Worm (Caenorhabditis elegans) whole organism, L4 larva: ENCODE measurements around the gene D1022.3.

Source experiments
- D1046.2 ChIP-seq: fragments of 200-800 bp; sonication (Bioruptor generic); IDR thresholded peaks from 2 replicates; pipeline ENCODE4 v1.3.6; 2022; ENCODE audit warnings: missing genetic modification characterization, missing compliant biosample characterization
- F44E2.7 ChIP-seq: fragments of 200-800 bp; sonication (Bioruptor generic); IDR thresholded peaks from 2 replicates; pipeline ENCODE4 v2.1.2; 2022; ENCODE audit warnings: missing genetic modification characterization, missing compliant biosample characterization
- R02D3.7 ChIP-seq: fragments of 150-350 bp; sonication (generic microtip); optimal IDR thresholded peaks from 3 replicates; lab custom pipeline; 2014; ENCODE audit warnings: missing biosample characterization, missing genetic modification characterization
- T26A8.4 ChIP-seq: fragments of 200-800 bp; sonication (Bioruptor generic); IDR thresholded peaks from 2 replicates; pipeline ENCODE4 v1.3.6; 2022; ENCODE audit warnings: missing genetic modification characterization, missing compliant biosample characterization
- Y48G9A.11 ChIP-seq: fragments of 200-800 bp; sonication (Bioruptor generic); IDR thresholded peaks from 2 replicates; pipeline ENCODE4 v1.3.6; 2022; ENCODE audit warnings: missing genetic modification reagents, missing genetic modification characterization, missing compliant biosample characterization
- Y5F2A.4 ChIP-seq: fragments of 200-800 bp; sonication (Bioruptor generic); optimal IDR thresholded peaks from 2 replicates; lab custom pipeline; 2018; ENCODE audit warnings: mild to moderate bottlenecking, missing genetic modification characterization, missing compliant biosample characterization
- ZK546.5 ChIP-seq, 2 experiments: sonication (generic microtip); optimal IDR thresholded peaks; 2 replicates each; lab custom pipeline; 2017; ENCODE audit warnings: missing biosample characterization in 2 of 2, missing genetic modification characterization in 2 of 2
- aly-2 ChIP-seq: sonication (generic microtip); optimal IDR thresholded peaks from 2 replicates; lab custom pipeline; 2018; ENCODE audit warnings: missing biosample characterization, missing genetic modification characterization
- ama-1 ChIP-seq: fragments of 150-350 bp; optimal IDR thresholded peaks from 2 replicates; lab custom pipeline; 2014; ENCODE audit warnings: inconsistent platforms, mixed read lengths
- attf-4 ChIP-seq: sonication (generic microtip); optimal IDR thresholded peaks from 3 replicates; lab custom pipeline; 2017; ENCODE audit warnings: missing biosample characterization, missing genetic modification characterization
- ceh-28 ChIP-seq: fragments of 150-350 bp; optimal IDR thresholded peaks from 2 replicates; lab custom pipeline; 2014; ENCODE audit warnings: missing biosample characterization, missing genetic modification reagents, missing genetic modification characterization
- ceh-44 ChIP-seq: fragments of 200-800 bp; sonication (Bioruptor generic); IDR thresholded peaks from 2 replicates; pipeline ENCODE4 v1.3.6; 2022; ENCODE audit warnings: missing genetic modification reagents, missing genetic modification characterization, missing compliant biosample characterization
- ceh-62 ChIP-seq: sonication (generic microtip); optimal IDR thresholded peaks from 2 replicates; lab custom pipeline; 2017; ENCODE audit warnings: missing biosample characterization, missing genetic modification characterization
- daf-12 ChIP-seq: fragments of 150-350 bp; optimal IDR thresholded peaks from 2 replicates; lab custom pipeline; 2014; ENCODE audit warnings: missing biosample characterization, missing genetic modification reagents, missing genetic modification characterization
- daf-16 ChIP-seq, 3 experiments: sonication (generic microtip); optimal IDR thresholded peaks; 2 replicates each; lab custom pipeline; 2016 to 2017; ENCODE audit warnings: missing genetic modification characterization in 3 of 3, missing genetic modification reagents in 3 of 3, mild to moderate bottlenecking in 2 of 3, missing compliant biosample characterization in 2 of 3, missing biosample characterization in 1 of 3, moderate library complexity in 1 of 3
- daf-19 ChIP-seq: fragments of 200-800 bp; sonication (Bioruptor generic); conservative IDR thresholded peaks from 2 replicates; pipeline ENCODE4 v1.3.6; 2022; ENCODE audit warnings: missing genetic modification characterization, missing compliant biosample characterization
- dmd-6 ChIP-seq: fragments of 200-800 bp; sonication (Bioruptor generic); IDR thresholded peaks from 2 replicates; pipeline ENCODE4 v1.3.6; 2022; ENCODE audit warnings: missing genetic modification reagents, missing genetic modification characterization, missing compliant biosample characterization
- dpl-1 ChIP-seq: fragments of 150-350 bp; optimal IDR thresholded peaks from 2 replicates; lab custom pipeline; 2014; ENCODE audit warnings: missing biosample characterization, missing genetic modification reagents, missing genetic modification characterization
- duxl-1 ChIP-seq: sonication (generic microtip); optimal IDR thresholded peaks from 2 replicates; lab custom pipeline; 2016; ENCODE audit warnings: mild to moderate bottlenecking, missing genetic modification characterization, moderate library complexity, missing compliant biosample characterization; ENCODE audit not compliant: poor library complexity
- dve-1 ChIP-seq: sonication (generic microtip); optimal IDR thresholded peaks from 2 replicates; lab custom pipeline; 2017; ENCODE audit warnings: antibody characterized with exemption, mild to moderate bottlenecking, missing genetic modification characterization, missing compliant biosample characterization; ENCODE audit not compliant: insufficient read depth
- egl-43 ChIP-seq: fragments of 200-800 bp; sonication (Bioruptor generic); IDR thresholded peaks from 2 replicates; pipeline ENCODE4 v1.3.6; 2022; ENCODE audit warnings: missing genetic modification reagents, missing genetic modification characterization, missing compliant biosample characterization
- fos-1 ChIP-seq: fragments of 150-350 bp; optimal IDR thresholded peaks from 2 replicates; lab custom pipeline; 2014; ENCODE audit warnings: missing biosample characterization, missing genetic modification characterization
- gei-8 ChIP-seq: fragments of 200-800 bp; sonication (Bioruptor generic); optimal IDR thresholded peaks from 2 replicates; lab custom pipeline; 2018; ENCODE audit warnings: mild to moderate bottlenecking, missing genetic modification characterization, missing compliant biosample characterization
- hif-1 ChIP-seq, 2 experiments: sonication (generic microtip); optimal IDR thresholded peaks; 2 replicates each; lab custom pipeline; 2016 to 2017; ENCODE audit warnings: missing compliant biosample characterization in 2 of 2, missing genetic modification characterization in 2 of 2, missing genetic modification reagents in 2 of 2, missing genotype in 2 of 2, mild to moderate bottlenecking in 1 of 2
- hlh-30 ChIP-seq: sonication (generic microtip); optimal IDR thresholded peaks from 2 replicates; lab custom pipeline; 2017; ENCODE audit warnings: antibody characterized with exemption, mild to moderate bottlenecking, missing genetic modification characterization, missing compliant biosample characterization; ENCODE audit not compliant: insufficient read depth
- lin-1 ChIP-seq: fragments of 200-800 bp; sonication (Bioruptor generic); IDR thresholded peaks from 2 replicates; pipeline ENCODE4 v1.3.6; 2022; ENCODE audit warnings: missing genetic modification reagents, missing genetic modification characterization, missing compliant biosample characterization
- lin-13 ChIP-seq: fragments of 150-350 bp; optimal IDR thresholded peaks from 2 replicates; lab custom pipeline; 2014; ENCODE audit warnings: missing biosample characterization, missing genetic modification reagents, missing genetic modification characterization
- lin-15B ChIP-seq: fragments of 150-350 bp; sonication (generic microtip); optimal IDR thresholded peaks from 3 replicates; lab custom pipeline; 2014; ENCODE audit warnings: missing biosample characterization, missing genetic modification characterization
- lin-38 ChIP-seq: fragments of 200-800 bp; sonication (Bioruptor generic); IDR thresholded peaks from 2 replicates; pipeline ENCODE4 v1.3.6; 2022; ENCODE audit warnings: missing genetic modification reagents, missing genetic modification characterization, missing compliant biosample characterization
- lin-39 ChIP-seq: fragments of 150-350 bp; optimal IDR thresholded peaks from 2 replicates; lab custom pipeline; 2014; ENCODE audit warnings: missing biosample characterization, missing genetic modification reagents, missing genetic modification characterization
- lir-3 ChIP-seq: sonication (generic microtip); optimal IDR thresholded peaks from 2 replicates; lab custom pipeline; 2016; ENCODE audit warnings: mild to moderate bottlenecking, missing genetic modification characterization, missing compliant biosample characterization
- lsy-2 ChIP-seq, 2 experiments: fragments of 150-350 bp in 1 of 2; sonication (generic microtip) in 1 of 2; optimal IDR thresholded peaks; 2 replicates each; lab custom pipeline; 2014 to 2017; ENCODE audit warnings: missing biosample characterization in 2 of 2, missing genetic modification characterization in 2 of 2
- madf-5 ChIP-seq, 2 experiments: fragments of 200-800 bp; sonication (Bioruptor generic); IDR thresholded peaks; 2 replicates each; pipeline ENCODE4 v1.3.6; 2022; ENCODE audit warnings: missing compliant biosample characterization in 2 of 2, missing genetic modification characterization in 2 of 2
- mdt-29 ChIP-seq: fragments of 200-800 bp; sonication (Bioruptor generic); IDR thresholded peaks from 2 replicates; pipeline ENCODE4 v1.3.6; 2022; ENCODE audit warnings: missing genetic modification reagents, missing genetic modification characterization, missing compliant biosample characterization
- mep-1 ChIP-seq: fragments of 150-350 bp; sonication (generic microtip); optimal IDR thresholded peaks from 3 replicates; lab custom pipeline; 2014; ENCODE audit warnings: missing biosample characterization, missing genetic modification characterization
- mes-2 ChIP-seq: sonication (generic microtip); optimal IDR thresholded peaks from 2 replicates; lab custom pipeline; 2016; ENCODE audit warnings: missing genotype, mild to moderate bottlenecking, missing genetic modification characterization, missing compliant biosample characterization; ENCODE audit not compliant: poor library complexity, severe bottlenecking
- mxl-2 ChIP-seq: fragments of 200-800 bp; sonication (Bioruptor generic); conservative IDR thresholded peaks from 2 replicates; pipeline ENCODE4 v1.3.6; 2022; ENCODE audit warnings: missing genetic modification reagents, missing genetic modification characterization, missing compliant biosample characterization
- mxl-3 ChIP-seq: fragments of 200-800 bp; sonication (Bioruptor generic); optimal IDR thresholded peaks from 2 replicates; lab custom pipeline; 2018; ENCODE audit warnings: mild to moderate bottlenecking, missing genetic modification characterization, missing compliant biosample characterization
- nhr-102 ChIP-seq: sonication (generic microtip); optimal IDR thresholded peaks from 2 replicates; lab custom pipeline; 2016; ENCODE audit warnings: mild to moderate bottlenecking, missing genetic modification characterization, moderate library complexity, missing compliant biosample characterization
- nhr-111 ChIP-seq: fragments of 200-800 bp; sonication (Bioruptor generic); optimal IDR thresholded peaks from 2 replicates; lab custom pipeline; 2018; ENCODE audit warnings: mild to moderate bottlenecking, missing genetic modification characterization, missing compliant biosample characterization
- nhr-28 ChIP-seq: fragments of 150-350 bp; optimal IDR thresholded peaks from 2 replicates; lab custom pipeline; 2014; ENCODE audit warnings: missing biosample characterization, missing genetic modification characterization
- nhr-41 ChIP-seq: fragments of 200-800 bp; sonication (Bioruptor generic); IDR thresholded peaks from 2 replicates; pipeline ENCODE4 v1.3.6; 2022; ENCODE audit warnings: missing genetic modification reagents, missing genetic modification characterization, missing compliant biosample characterization
- pqm-1 ChIP-seq: sonication (generic microtip); optimal IDR thresholded peaks from 2 replicates; lab custom pipeline; 2017; ENCODE audit warnings: missing biosample characterization, missing genetic modification characterization
- sdz-12 ChIP-seq: fragments of 200-800 bp; sonication (Bioruptor generic); optimal IDR thresholded peaks from 2 replicates; lab custom pipeline; 2018; ENCODE audit warnings: mild to moderate bottlenecking, missing genetic modification characterization, missing compliant biosample characterization
- skn-1 ChIP-seq: fragments of 150-350 bp; optimal IDR thresholded peaks from 2 replicates; lab custom pipeline; 2014; ENCODE audit warnings: missing biosample characterization, missing genetic modification characterization
- snpc-1.2 ChIP-seq: fragments of 200-800 bp; sonication (Bioruptor generic); IDR thresholded peaks from 2 replicates; pipeline ENCODE4 v1.3.6; 2022; ENCODE audit warnings: missing genetic modification reagents, missing genetic modification characterization, missing compliant biosample characterization
- spr-3 ChIP-seq: fragments of 200-800 bp; sonication (Bioruptor generic); optimal IDR thresholded peaks from 2 replicates; lab custom pipeline; 2018; ENCODE audit warnings: mild to moderate bottlenecking, missing genetic modification characterization, missing compliant biosample characterization
- unc-39 ChIP-seq: sonication (generic microtip); optimal IDR thresholded peaks from 2 replicates; lab custom pipeline; 2017; ENCODE audit warnings: missing biosample characterization, missing genetic modification characterization
- zfp-3 ChIP-seq: fragments of 200-800 bp; sonication (Bioruptor generic); conservative IDR thresholded peaks from 2 replicates; pipeline ENCODE4 v1.3.6; 2022; ENCODE audit warnings: missing genetic modification reagents, missing genetic modification characterization, missing compliant biosample characterization
- zip-2 ChIP-seq: fragments of 150-350 bp; optimal IDR thresholded peaks from 2 replicates; lab custom pipeline; 2014; ENCODE audit warnings: missing biosample characterization, missing genetic modification characterization
- ztf-11 ChIP-seq: fragments of 150-350 bp; optimal IDR thresholded peaks from 2 replicates; lab custom pipeline; 2014; ENCODE audit warnings: missing biosample characterization, missing genetic modification characterization
- ztf-7 ChIP-seq: fragments of 150-350 bp; optimal IDR thresholded peaks from 2 replicates; lab custom pipeline; 2014; ENCODE audit warnings: missing biosample characterization, missing genetic modification characterization

Gene D1022.3

ce11 chrII:7457210-7457609, 1.1 kb upstream of the D1022.3 start, which contains the start of gene D1022.4 (continued):
- TF ChIP-seq mxl-3 (GFP tag; lab: Kevin White, UChicago) (no peak), daf-12 (tag; lab: Kevin White, UChicago) (no peak), ztf-7 (tag; lab: Kevin White, UChicago) (no peak), ZK546.5 (tag; optimal IDR thresholded peaks at IDR 0.05; lab: Kevin White, UChicago) (no peak), lin-13 (GFP tag; lab: Kevin White, UChicago) (no peak), lsy-2 (tag; optimal IDR thresholded peaks at IDR 0.05; lab: Kevin White, UChicago) (peak in 1 of 2 experiments; percentile 32), zfp-3 (no peak), nhr-41 (GFP tag; lab: Robert Waterston, UW) (no peak), mep-1 (tag; lab: Kevin White, UChicago) (no peak), dpl-1 (no peak), egl-43 (GFP tag; lab: Robert Waterston, UW) (no peak), lin-1 (no peak), mxl-2 (no peak), ceh-28 (tag; lab: Kevin White, UChicago) (no peak), nhr-28 (tag; lab: Kevin White, UChicago) (peak; percentile 69), mdt-29 (GFP tag; lab: Robert Waterston, UW) (no peak), sdz-12 (GFP tag; lab: Kevin White, UChicago) (no peak), mes-2 (tag; lab: Kevin White, UChicago) (peak; percentile 23), madf-5 (GFP tag; IDR thresholded peaks at IDR 0.05; lab: Robert Waterston, UW) (no peak), ceh-44 (no peak), unc-39 (tag; lab: Kevin White, UChicago) (no peak), F44E2.7 (no peak), daf-19 (GFP tag; lab: Robert Waterston, UW) (no peak), Y48G9A.11 (no peak), dve-1 (tag; lab: Kevin White, UChicago) (peak; percentile 53), D1046.2 (GFP tag; lab: Robert Waterston, UW) (no peak), hlh-30 (tag; lab: Kevin White, UChicago) (peak; percentile 19), T26A8.4 (no peak), Y5F2A.4 (GFP tag; lab: Kevin White, UChicago) (no peak), hif-1 (tag; optimal IDR thresholded peaks at IDR 0.05; lab: Kevin White, UChicago) (no peak), ztf-11 (tag; lab: Kevin White, UChicago) (no peak), lir-3 (tag; lab: Kevin White, UChicago) (no peak), nhr-111 (GFP tag; lab: Kevin White, UChicago) (no peak), R02D3.7 (tag; lab: Kevin White, UChicago) (no peak), zip-2 (tag; lab: Kevin White, UChicago) (no peak), gei-8 (GFP tag; lab: Kevin White, UChicago) (no peak), ama-1 (lab: Kevin White, UChicago) (no peak), lin-39 (no peak), spr-3 (GFP tag; lab: Kevin White, UChicago) (no peak), skn-1 (no peak), snpc-1.2 (GFP tag; lab: Robert Waterston, UW) (no peak), aly-2 (tag; lab: Kevin White, UChicago) (no peak), fos-1 (tag; lab: Kevin White, UChicago) (no peak), duxl-1 (tag; lab: Kevin White, UChicago) (no peak), ceh-62 (tag; lab: Kevin White, UChicago) (no peak), lin-38 (GFP tag; lab: Robert Waterston, UW) (no peak), attf-4 (tag; lab: Kevin White, UChicago) (no peak), lin-15B (tag; lab: Kevin White, UChicago) (no peak), dmd-6 (GFP tag; lab: Robert Waterston, UW) (peak; percentile 58; the same call in 1 of the 2 replicates), nhr-102 (tag; lab: Kevin White, UChicago) (peak; percentile 77), daf-16 (GFP tag; optimal IDR thresholded peaks at IDR 0.05; lab: Kevin White, UChicago) (no peak), daf-16 (tag; optimal IDR thresholded peaks at IDR 0.05; lab: Kevin White, UChicago) (peak; percentile 67), pqm-1 (tag; lab: Kevin White, UChicago) (peak; percentile 37)
